Worm (Caenorhabditis elegans) whole organism, L4 larva: Measurements from ENCODE around the gene F49E11.2.

Experiments used
- arid-1 ChIP-seq: fragments of 200-800 bp; sonication (Bioruptor generic); conservative IDR thresholded peaks from 2 replicates; pipeline ENCODE4 v1.3.6; 2022; ENCODE audit warnings: missing genetic modification reagents, missing genetic modification characterization, missing compliant biosample characterization
- nhr-237 ChIP-seq: sonication (generic microtip); optimal IDR thresholded peaks from 2 replicates; lab custom pipeline; 2017; ENCODE audit warnings: missing biosample characterization, missing genetic modification characterization
- vab-7 ChIP-seq: fragments of 200-800 bp; sonication (Bioruptor generic); IDR thresholded peaks from 2 replicates; pipeline ENCODE4 v1.3.6; 2022; ENCODE audit warnings: missing genetic modification reagents, missing genetic modification characterization, missing compliant biosample characterization

DNA sequence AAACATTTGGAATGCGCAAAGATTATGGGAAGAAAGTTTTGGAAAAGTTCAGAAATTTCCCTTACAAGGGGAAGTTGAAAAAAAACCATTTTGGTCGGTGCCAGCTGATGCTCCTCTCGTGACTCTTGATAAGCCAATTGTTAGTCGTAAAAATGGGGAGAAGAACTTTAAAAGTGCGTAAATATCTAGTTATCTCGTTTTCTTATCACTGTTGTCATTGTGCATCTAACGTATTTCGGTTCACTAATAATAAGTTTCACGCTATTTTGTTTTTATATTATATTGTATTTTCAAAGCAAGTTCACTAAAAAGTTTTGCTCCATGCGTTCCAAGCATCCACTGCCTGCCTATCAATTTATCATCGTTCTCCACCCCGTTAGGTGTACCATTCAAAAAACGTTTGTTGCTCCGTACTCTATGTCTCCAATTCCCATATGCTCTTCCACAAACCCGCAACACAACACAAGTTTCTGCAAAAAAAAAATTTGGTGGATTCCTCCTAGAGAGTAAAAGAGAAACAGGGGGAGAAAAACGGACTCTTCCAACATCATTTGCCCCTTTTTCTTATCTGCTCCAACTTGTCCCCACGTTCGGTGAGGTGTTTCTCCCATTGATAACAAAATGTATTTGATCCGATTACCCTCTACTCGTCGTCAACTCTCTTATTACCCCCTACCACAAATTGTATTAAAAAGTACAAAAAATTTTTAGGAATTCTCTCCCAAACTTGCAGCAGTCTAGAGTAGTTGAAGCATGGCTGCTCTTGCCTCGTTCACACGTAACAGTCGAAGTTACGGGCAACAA is 30.2 kb downstream of the F49E11.2 start, which contains the start of gene mbk-2:
- TF ChIP-seq nhr-237 (tag; lab: Kevin White, UChicago) (no peak), vab-7 (no peak), arid-1 (GFP tag; lab: Robert Waterston, UW) (no peak)
